Worm (Caenorhabditis elegans) whole organism, L1 larva: ENCODE data around the gene cnep-1.
A peak's percentile ranks its signal among the peaks of the same experiment; 100 is the strongest.

Experiments used
- F16B12.6 ChIP-seq: fragments of 150-350 bp; optimal IDR thresholded peaks from 2 replicates; lab custom pipeline; 2014; ENCODE audit warnings: missing biosample characterization, missing genetic modification characterization
- aly-2 ChIP-seq: fragments of 150-350 bp; optimal IDR thresholded peaks from 2 replicates; lab custom pipeline; 2014; ENCODE audit warnings: missing biosample characterization, missing genetic modification characterization
- ama-1 ChIP-seq: fragments of 150-350 bp; optimal IDR thresholded peaks from 2 replicates; lab custom pipeline; 2014
- ceh-82 ChIP-seq, 3 experiments: fragments of 150-350 bp in 1 of 3; sonication (generic microtip) in 2 of 3; optimal IDR thresholded peaks; 2 replicates each; lab custom pipeline; 2014 to 2017; ENCODE audit warnings: missing biosample characterization in 3 of 3, missing genetic modification characterization in 3 of 3
- ceh-88 ChIP-seq: fragments of 200-800 bp; sonication (Bioruptor generic); IDR thresholded peaks from 2 replicates; pipeline ENCODE4 v1.3.6; 2022; ENCODE audit warnings: missing genetic modification characterization, missing compliant biosample characterization
- dsc-1 ChIP-seq: sonication (generic microtip); optimal IDR thresholded peaks from 2 replicates; lab custom pipeline; 2016; ENCODE audit warnings: mild to moderate bottlenecking, missing genetic modification characterization, missing compliant biosample characterization
- efl-1 ChIP-seq, 4 experiments: fragments of 150-350 bp; optimal IDR thresholded peaks in 3 of 4; peaks in 1 of 4; 1 replicate in 1 of 4; 2 replicates in 3 of 4; lab custom pipeline; 2014; ENCODE audit warnings: missing biosample characterization in 2 of 4, missing genetic modification characterization in 2 of 4, missing genetic modification reagents in 2 of 4
- efl-3 ChIP-seq: fragments of 200-800 bp; sonication (Bioruptor generic); optimal IDR thresholded peaks from 2 replicates; lab custom pipeline; 2018; ENCODE audit warnings: mild to moderate bottlenecking, missing genetic modification characterization, missing compliant biosample characterization
- egl-13 ChIP-seq: sonication (generic microtip); optimal IDR thresholded peaks from 2 replicates; lab custom pipeline; 2016; ENCODE audit warnings: missing genotype, missing genetic modification reagents, missing genetic modification characterization, missing compliant biosample characterization
- egl-27 ChIP-seq, 2 experiments: fragments of 150-350 bp in 1 of 2; sonication (generic microtip); optimal IDR thresholded peaks; 3 replicates each; lab custom pipeline; 2017 to 2018; ENCODE audit warnings: missing biosample characterization in 2 of 2, missing genetic modification characterization in 2 of 2, missing genetic modification reagents in 2 of 2
- elt-2 ChIP-seq: sonication (generic microtip); optimal IDR thresholded peaks from 2 replicates; lab custom pipeline; 2016; ENCODE audit warnings: missing genetic modification characterization, mild to moderate bottlenecking, inconsistent platforms, missing compliant biosample characterization, missing genetic modification reagents
- fkh-10 ChIP-seq: sonication (generic microtip); optimal IDR thresholded peaks from 2 replicates; lab custom pipeline; 2017; ENCODE audit warnings: missing biosample characterization, missing genetic modification reagents, missing genetic modification characterization
- fkh-4 ChIP-seq: sonication (generic microtip); optimal IDR thresholded peaks from 2 replicates; lab custom pipeline; 2016; ENCODE audit warnings: missing compliant biosample characterization, missing genetic modification characterization, borderline replicate concordance
- fkh-8 ChIP-seq: sonication (generic microtip); optimal IDR thresholded peaks from 2 replicates; lab custom pipeline; 2016; ENCODE audit warnings: mild to moderate bottlenecking, missing genetic modification characterization, missing compliant biosample characterization
- hlh-4 ChIP-seq: sonication (generic microtip); optimal IDR thresholded peaks from 2 replicates; lab custom pipeline; 2016; ENCODE audit warnings: mild to moderate bottlenecking, missing genetic modification characterization, missing compliant biosample characterization
- isw-1 ChIP-seq: fragments of 200-800 bp; sonication (Bioruptor generic); IDR thresholded peaks from 2 replicates; pipeline ENCODE4 v1.3.6; 2022; ENCODE audit warnings: missing genetic modification characterization, missing compliant biosample characterization
- lin-14 ChIP-seq: fragments of 200-800 bp; sonication (Bioruptor generic); optimal IDR thresholded peaks from 2 replicates; lab custom pipeline; 2018; ENCODE audit warnings: mild to moderate bottlenecking, missing genetic modification characterization, moderate library complexity, missing compliant biosample characterization
- lin-35 ChIP-seq, 2 experiments: fragments of 150-350 bp; optimal IDR thresholded peaks; 2 replicates each; lab custom pipeline; 2014; ENCODE audit warnings: missing biosample characterization in 2 of 2, missing genetic modification characterization in 2 of 2, missing genetic modification reagents in 2 of 2
- lin-39 ChIP-seq: fragments of 150-350 bp; optimal IDR thresholded peaks from 2 replicates; lab custom pipeline; 2014; ENCODE audit warnings: missing biosample characterization, missing genetic modification reagents, missing genetic modification characterization
- lir-3 ChIP-seq: sonication (generic microtip); optimal IDR thresholded peaks from 2 replicates; lab custom pipeline; 2016; ENCODE audit warnings: mild to moderate bottlenecking, missing genetic modification characterization, moderate library complexity, missing compliant biosample characterization; ENCODE audit not compliant: poor library complexity
- mab-9 ChIP-seq: fragments of 200-800 bp; sonication (Bioruptor generic); IDR thresholded peaks from 2 replicates; pipeline ENCODE4 v1.3.6; 2022; ENCODE audit warnings: missing genetic modification reagents, missing genetic modification characterization, missing compliant biosample characterization
- mef-2 ChIP-seq: fragments of 150-350 bp; optimal IDR thresholded peaks from 2 replicates; lab custom pipeline; 2014; ENCODE audit warnings: missing biosample characterization, missing genetic modification characterization
- mep-1 ChIP-seq: fragments of 150-350 bp; optimal IDR thresholded peaks from 2 replicates; lab custom pipeline; 2014; ENCODE audit warnings: missing biosample characterization, missing genetic modification characterization
- nhr-20 ChIP-seq: sonication (generic microtip); optimal IDR thresholded peaks from 2 replicates; lab custom pipeline; 2016; ENCODE audit warnings: mild to moderate bottlenecking, missing genetic modification characterization, missing compliant biosample characterization
- nhr-237 ChIP-seq: fragments of 150-350 bp; optimal IDR thresholded peaks from 2 replicates; lab custom pipeline; 2014; ENCODE audit warnings: missing biosample characterization, missing genetic modification characterization
- nhr-47 ChIP-seq: sonication (generic microtip); optimal IDR thresholded peaks from 2 replicates; lab custom pipeline; 2016; ENCODE audit warnings: mild to moderate bottlenecking, missing genetic modification characterization, moderate library complexity, missing compliant biosample characterization
- nhr-71 ChIP-seq: sonication (generic microtip); optimal IDR thresholded peaks from 2 replicates; lab custom pipeline; 2016; ENCODE audit warnings: mild to moderate bottlenecking, missing genetic modification characterization, moderate library complexity, missing compliant biosample characterization
- nhr-90 ChIP-seq: sonication (generic microtip); optimal IDR thresholded peaks from 2 replicates; lab custom pipeline; 2016; ENCODE audit warnings: mild to moderate bottlenecking, missing genetic modification characterization, missing compliant biosample characterization; ENCODE audit not compliant: poor library complexity
- pax-3 ChIP-seq: fragments of 200-800 bp; sonication (Bioruptor generic); optimal IDR thresholded peaks from 2 replicates; lab custom pipeline; 2018; ENCODE audit warnings: mild to moderate bottlenecking, missing genetic modification characterization, moderate library complexity, missing compliant biosample characterization
- pqm-1 ChIP-seq: sonication (generic microtip); optimal IDR thresholded peaks from 3 replicates; lab custom pipeline; 2017; ENCODE audit warnings: missing biosample characterization, missing genetic modification characterization
- rnt-1 ChIP-seq: sonication (generic microtip); optimal IDR thresholded peaks from 2 replicates; lab custom pipeline; 2016; ENCODE audit warnings: mild to moderate bottlenecking, missing genetic modification characterization, moderate library complexity, missing compliant biosample characterization
- skn-1 ChIP-seq: fragments of 150-350 bp; optimal IDR thresholded peaks from 2 replicates; lab custom pipeline; 2014; ENCODE audit warnings: missing biosample characterization, missing genetic modification characterization
- snu-23 ChIP-seq: sonication (generic microtip); optimal IDR thresholded peaks from 2 replicates; lab custom pipeline; 2016; ENCODE audit warnings: missing genetic modification characterization, missing compliant biosample characterization
- sox-4 ChIP-seq: sonication (generic microtip); optimal IDR thresholded peaks from 2 replicates; lab custom pipeline; 2016; ENCODE audit warnings: missing genetic modification characterization, missing compliant biosample characterization
- swsn-7 ChIP-seq: sonication (generic microtip); optimal IDR thresholded peaks from 2 replicates; lab custom pipeline; 2016; ENCODE audit warnings: missing genetic modification characterization, missing compliant biosample characterization
- tbx-2 ChIP-seq: sonication (generic microtip); optimal IDR thresholded peaks from 2 replicates; lab custom pipeline; 2016; ENCODE audit warnings: missing genetic modification characterization, missing compliant biosample characterization
- unc-130 ChIP-seq: fragments of 150-350 bp; optimal IDR thresholded peaks from 2 replicates; lab custom pipeline; 2017; ENCODE audit warnings: missing biosample characterization, missing genetic modification characterization, inconsistent platforms
- unc-62 ChIP-seq: fragments of 150-350 bp; optimal IDR thresholded peaks from 2 replicates; lab custom pipeline; 2014; ENCODE audit warnings: missing biosample characterization, missing genetic modification reagents, missing genetic modification characterization
- unc-86 ChIP-seq: sonication (generic microtip); optimal IDR thresholded peaks from 2 replicates; lab custom pipeline; 2016; ENCODE audit warnings: missing genetic modification characterization, missing compliant biosample characterization
- vab-15 ChIP-seq: sonication (generic microtip); optimal IDR thresholded peaks from 2 replicates; lab custom pipeline; 2017; ENCODE audit warnings: missing genotype, mild to moderate bottlenecking, missing genetic modification characterization, missing compliant biosample characterization
- xbp-1 ChIP-seq: sonication (generic microtip); optimal IDR thresholded peaks from 2 replicates; lab custom pipeline; 2016; ENCODE audit warnings: missing genetic modification characterization, missing compliant biosample characterization
- zag-1 ChIP-seq: fragments of 150-350 bp; optimal IDR thresholded peaks from 2 replicates; lab custom pipeline; 2014; ENCODE audit warnings: missing biosample characterization, missing genetic modification characterization
- ztf-11 ChIP-seq, 2 experiments: sonication (generic microtip); optimal IDR thresholded peaks; 2 replicates each; lab custom pipeline; 2016 to 2017; ENCODE audit warnings: missing genetic modification characterization in 2 of 2, missing biosample characterization in 1 of 2, missing compliant biosample characterization in 1 of 2
- ztf-4 ChIP-seq: fragments of 150-350 bp; optimal IDR thresholded peaks from 2 replicates; lab custom pipeline; 2014; ENCODE audit warnings: missing biosample characterization, missing genetic modification characterization

Gene cnep-1

DNA sequence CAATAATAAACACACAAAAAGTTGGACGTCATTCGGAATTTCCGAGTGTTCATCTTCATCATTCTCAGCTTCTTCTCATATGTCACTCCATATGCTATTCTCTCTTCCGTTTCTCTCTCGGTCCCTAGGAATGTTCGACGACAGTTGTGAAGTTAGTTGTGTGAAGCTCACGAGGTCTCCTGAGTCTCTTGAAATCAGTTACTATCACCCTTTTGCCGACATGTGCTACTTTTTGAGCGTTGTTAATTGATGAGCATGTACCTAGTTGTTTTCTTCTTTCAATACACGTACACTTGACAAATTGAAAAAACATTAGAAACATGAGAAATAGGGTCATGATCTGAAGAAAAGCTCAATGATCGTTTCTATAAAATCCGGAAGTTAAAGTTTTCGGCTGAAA, 13.2 kb downstream of the cnep-1 start (continued):
- TF ChIP-seq zag-1 (tag; lab: Kevin White, UChicago), result no peak
- TF ChIP-seq ztf-4 (tag; lab: Kevin White, UChicago), result peak; percentile 68
- no peak for TF ChIP-seq aly-2 (tag; lab: Kevin White, UChicago)
- TF ChIP-seq nhr-47, result peak; percentile 47
- no peak for TF ChIP-seq F16B12.6
- TF ChIP-seq elt-2 (tag; lab: Kevin White, UChicago), result no peak
- TF ChIP-seq vab-15 (tag; lab: Kevin White, UChicago), result peak; percentile 79
- peak; percentile 82 for TF ChIP-seq lin-39
- TF ChIP-seq fkh-10, result no peak
- peak; percentile 65 for TF ChIP-seq nhr-20 (tag; lab: Kevin White, UChicago)
- TF ChIP-seq mab-9, result no peak
- TF ChIP-seq isw-1 (GFP tag; lab: Robert Waterston, UW), result no peak
- TF ChIP-seq swsn-7 (tag; lab: Kevin White, UChicago), result peak; percentile 36
- TF ChIP-seq ztf-11 (tag; optimal IDR thresholded peaks at IDR 0.05; lab: Kevin White, UChicago), result no peak
- no peak for TF ChIP-seq nhr-237 (tag; lab: Kevin White, UChicago)
- TF ChIP-seq mef-2 (tag; lab: Kevin White, UChicago), result peak; percentile 22
- no peak for TF ChIP-seq efl-3 (GFP tag; lab: Kevin White, UChicago)
- no peak for TF ChIP-seq fkh-8 (tag; lab: Kevin White, UChicago)
- no peak for TF ChIP-seq fkh-4 (tag; lab: Kevin White, UChicago)
- TF ChIP-seq nhr-90 (tag; lab: Kevin White, UChicago), result no peak
- TF ChIP-seq mep-1 (tag; lab: Kevin White, UChicago), result peak; percentile 28
- peak; percentile 16 to 41 for TF ChIP-seq efl-1 (optimal IDR thresholded peaks at IDR 0.05; lab: Kevin White, UChicago)
- TF ChIP-seq efl-1 (GFP tag; optimal IDR thresholded peaks at IDR 0.05 in 1 of 2; lab: Kevin White, UChicago), result peak; percentile 0 to 2
- peak; percentile 58 for TF ChIP-seq lir-3 (tag; lab: Kevin White, UChicago)
- TF ChIP-seq skn-1 (tag; lab: Kevin White, UChicago), result no peak

DNA sequence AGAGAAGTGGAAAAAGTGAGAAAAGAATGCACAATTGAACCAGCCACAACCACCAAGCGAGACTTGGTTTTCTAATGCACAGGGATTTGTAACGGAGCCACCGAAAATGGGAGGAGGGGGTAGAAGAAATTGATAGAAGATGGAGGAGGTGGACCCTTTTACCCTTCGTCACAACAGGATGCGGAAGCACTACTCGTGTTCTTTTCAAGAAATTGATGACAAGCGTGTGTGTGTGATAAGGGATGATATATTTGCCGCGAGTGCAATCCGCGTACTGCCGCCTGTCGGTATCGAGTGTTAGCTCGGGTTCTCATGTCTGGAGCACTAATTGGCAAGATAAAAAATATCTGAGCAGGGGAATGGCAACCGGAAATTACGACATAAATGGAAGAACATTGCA, 13.8 kb downstream of the cnep-1 start, which contains the start of gene F21D12.3:
Gene F21D12.3 (minus strand): TSS at position 101 of the 400 bp plus-strand sequence.
- TF ChIP-seq ceh-82 (tag; optimal IDR thresholded peaks at IDR 0.05; lab: Kevin White, UChicago) (no peak), egl-27 (tag; optimal IDR thresholded peaks at IDR 0.05; lab: Kevin White, UChicago) (no peak), lin-14 (no peak), rnt-1 (tag; lab: Kevin White, UChicago) (peak; percentile 16), aly-2 (tag; lab: Kevin White, UChicago) (no peak), pqm-1 (tag; lab: Kevin White, UChicago) (no peak), efl-1 (optimal IDR thresholded peaks at IDR 0.05; lab: Kevin White, UChicago) (no peak), efl-1 (GFP tag; optimal IDR thresholded peaks at IDR 0.05 in 1 of 2; lab: Kevin White, UChicago) (peak in 1 of 2 experiments; percentile 31)
- TF ChIP-seq, all 84 proteins: peak for 2

DNA sequence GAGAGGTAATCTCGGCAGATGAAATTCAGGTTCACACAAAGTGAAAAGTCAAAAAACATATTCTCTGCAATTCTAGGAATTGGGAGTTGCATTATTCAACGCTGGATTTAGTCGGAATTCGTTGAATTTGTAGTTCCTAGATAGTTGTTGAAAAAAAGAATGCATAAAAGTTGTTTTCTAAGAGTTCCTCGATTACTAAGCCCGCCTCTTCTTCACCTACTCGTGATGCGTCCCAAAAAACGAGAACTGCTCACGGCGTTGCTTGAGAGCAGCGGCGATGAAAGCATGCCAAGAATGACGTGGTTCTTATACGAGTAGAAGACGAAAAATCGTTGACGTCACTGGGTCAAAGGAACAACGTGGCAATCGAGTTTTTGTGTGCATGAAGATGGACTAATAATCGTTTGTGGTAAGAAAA, 14.9 kb downstream of the cnep-1 start:
- TF ChIP-seq unc-86 (tag; lab: Kevin White, UChicago) (peak; percentile 48), lin-14 (peak; percentile 63), nhr-71 (peak; percentile 75), lin-35 (GFP tag; optimal IDR thresholded peaks at IDR 0.05; lab: Kevin White, UChicago) (no peak), fkh-8 (tag; lab: Kevin White, UChicago) (peak; percentile 92), ama-1 (lab: Kevin White, UChicago) (no peak), fkh-10 (peak; percentile 4), unc-130 (tag; lab: Kevin White, UChicago) (no peak), sox-4 (tag; lab: Kevin White, UChicago) (peak; percentile 26), snu-23 (GFP tag; lab: Kevin White, UChicago) (no peak), nhr-47 (peak; percentile 59), hlh-4 (tag; lab: Kevin White, UChicago) (peak; percentile 56), egl-13 (tag; lab: Kevin White, UChicago) (no peak), mef-2 (tag; lab: Kevin White, UChicago) (peak; percentile 50), ceh-88 (GFP tag; lab: Robert Waterston, UW) (peak; percentile 31; the same call in 1 of the 2 replicates), pax-3 (peak; percentile 16), dsc-1 (peak; percentile 47), xbp-1 (tag; lab: Kevin White, UChicago) (peak; percentile 16), mep-1 (tag; lab: Kevin White, UChicago) (peak; percentile 22), ztf-4 (tag; lab: Kevin White, UChicago) (peak; percentile 57), fkh-4 (tag; lab: Kevin White, UChicago) (no peak), unc-62 (GFP tag; lab: Kevin White, UChicago) (no peak), tbx-2 (tag; lab: Kevin White, UChicago) (no peak), swsn-7 (tag; lab: Kevin White, UChicago) (peak; percentile 6), F16B12.6 (no peak)
